Fruit fly (Drosophila melanogaster) whole organism, embryonic: ENCODE results near the gene ATPsynD.
A peak's percentile ranks its signal among the peaks of the same experiment; 100 is the strongest.

ENCODE experiments used
- Antp ChIP-seq: fragments of 200-800 bp; sonication (Bioruptor generic); optimal IDR thresholded peaks from 3 replicates; lab custom pipeline; 2016; ENCODE audit warnings: missing biosample characterization, missing genetic modification characterization
- Asciz ChIP-seq: fragments of 200-800 bp; sonication (Bioruptor generic); optimal IDR thresholded peaks from 2 replicates; lab custom pipeline; 2017; ENCODE audit warnings: missing biosample characterization, mild to moderate bottlenecking, missing genetic modification characterization, missing genetic modification reagents
- B-H1 ChIP-seq: fragments of 200-800 bp; sonication (Bioruptor generic); IDR thresholded peaks from 3 replicates; pipeline ENCODE4 v1.3.6; 2022; ENCODE audit warnings: missing biosample characterization, missing genetic modification characterization
- BEAF-32 ChIP-seq: fragments of 200-800 bp; sonication (Bioruptor generic); optimal IDR thresholded peaks from 3 replicates; lab custom pipeline; 2017; ENCODE audit warnings: missing biosample characterization, missing genetic modification characterization, mild to moderate bottlenecking, moderate library complexity, missing genetic modification reagents
- CG10979 ChIP-seq: fragments of 200-800 bp; sonication (Bioruptor generic); optimal IDR thresholded peaks from 2 replicates; lab custom pipeline; 2018; ENCODE audit warnings: missing biosample characterization, mild to moderate bottlenecking, missing genetic modification characterization, moderate library complexity
- CG11456 ChIP-seq: fragments of 200-800 bp; sonication (Bioruptor generic); IDR thresholded peaks from 3 replicates; pipeline ENCODE4 v1.3.6; 2022; ENCODE audit warnings: missing biosample characterization, missing genetic modification characterization
- CG1233 ChIP-seq: fragments of 200-800 bp; sonication (Bioruptor generic); optimal IDR thresholded peaks from 4 replicates; lab custom pipeline; 2018; ENCODE audit warnings: missing biosample characterization, mild to moderate bottlenecking, missing genetic modification characterization
- CG14710 ChIP-seq: fragments of 200-800 bp; sonication (Bioruptor generic); optimal IDR thresholded peaks from 3 replicates; lab custom pipeline; 2019; ENCODE audit warnings: missing biosample characterization, mild to moderate bottlenecking, missing genetic modification characterization, moderate library complexity
- CG18619 ChIP-seq: fragments of 200-800 bp; sonication (Bioruptor generic); optimal IDR thresholded peaks from 3 replicates; lab custom pipeline; 2017; ENCODE audit warnings: missing biosample characterization, mild to moderate bottlenecking, missing genetic modification characterization
- CG2116 ChIP-seq: fragments of 200-800 bp; sonication (Bioruptor generic); optimal IDR thresholded peaks from 3 replicates; lab custom pipeline; 2018; ENCODE audit warnings: missing biosample characterization, mild to moderate bottlenecking, missing genetic modification characterization
- CG3838 ChIP-seq: fragments of 200-800 bp; sonication (Bioruptor generic); optimal IDR thresholded peaks from 3 replicates; lab custom pipeline; 2016; ENCODE audit warnings: missing biosample characterization, missing genetic modification characterization
- CG5180 ChIP-seq: fragments of 200-800 bp; sonication (Bioruptor generic); optimal IDR thresholded peaks from 3 replicates; lab custom pipeline; 2017; ENCODE audit warnings: missing biosample characterization, missing genetic modification characterization, mild to moderate bottlenecking, moderate library complexity, missing genetic modification reagents
- CG6254 ChIP-seq: fragments of 200-800 bp; sonication (Bioruptor generic); optimal IDR thresholded peaks from 3 replicates; lab custom pipeline; 2017; ENCODE audit warnings: mild to moderate bottlenecking, missing biosample characterization, missing genetic modification reagents, missing genetic modification characterization
- CG6683 ChIP-seq: fragments of 200-800 bp; sonication (Bioruptor generic); optimal IDR thresholded peaks from 2 replicates; lab custom pipeline; 2017; ENCODE audit warnings: missing biosample characterization, mild to moderate bottlenecking, missing genetic modification characterization, missing genetic modification reagents
- CG8290 ChIP-seq, 3 experiments: fragments of 200-800 bp; sonication (Bioruptor generic); optimal IDR thresholded peaks; 2 replicates each; lab custom pipeline; 2016 to 2019; ENCODE audit warnings: missing biosample characterization in 3 of 3, missing genetic modification characterization in 3 of 3, mild to moderate bottlenecking in 2 of 3, moderate library complexity in 1 of 3
- CTCF ChIP-seq: fragments of 200-800 bp; sonication (Bioruptor generic); optimal IDR thresholded peaks from 2 replicates; lab custom pipeline; 2017; ENCODE audit warnings: missing biosample characterization, mild to moderate bottlenecking, missing genetic modification characterization, moderate library complexity
- Chrac-16 ChIP-seq: fragments of 200-800 bp; sonication (Bioruptor generic); optimal IDR thresholded peaks from 3 replicates; lab custom pipeline; 2016; ENCODE audit warnings: missing biosample characterization, missing genetic modification characterization
- Deaf1 ChIP-seq: fragments of 200-800 bp; optimal IDR thresholded peaks from 3 replicates; lab custom pipeline; 2019; ENCODE audit warnings: missing biosample characterization, mild to moderate bottlenecking, missing genetic modification characterization, moderate library complexity
- Eip74EF ChIP-seq, 2 experiments: fragments of 200-800 bp in 1 of 2; fragments of >200 bp in 1 of 2; sonication (Bioruptor generic) in 1 of 2; optimal IDR thresholded peaks; 2 replicates each; lab custom pipeline; 2017 to 2019; ENCODE audit warnings: missing biosample characterization in 2 of 2, missing genetic modification characterization in 2 of 2, mild to moderate bottlenecking in 1 of 2, moderate library complexity in 1 of 2
- HHEX ChIP-seq: fragments of 200-800 bp; sonication (Bioruptor generic); optimal IDR thresholded peaks from 3 replicates; lab custom pipeline; 2017; ENCODE audit warnings: missing biosample characterization, mild to moderate bottlenecking, missing genetic modification characterization, missing genetic modification reagents
- MTF-1 ChIP-seq: fragments of 200-800 bp; sonication (Bioruptor generic); optimal IDR thresholded peaks from 2 replicates; lab custom pipeline; 2018; ENCODE audit warnings: missing biosample characterization, mild to moderate bottlenecking, missing genetic modification characterization, borderline replicate concordance
- NC2α ChIP-seq: fragments of 200-800 bp; sonication (Bioruptor generic); optimal IDR thresholded peaks from 2 replicates; lab custom pipeline; 2016; ENCODE audit warnings: missing biosample characterization, missing genetic modification characterization
- NFAT ChIP-seq: fragments of 200-800 bp; sonication (Bioruptor generic); IDR thresholded peaks from 2 replicates; pipeline ENCODE4 v1.3.6; 2022; ENCODE audit warnings: missing biosample characterization, missing genetic modification characterization
- Neu2 ChIP-seq: fragments of 200-800 bp; sonication (Bioruptor generic); optimal IDR thresholded peaks from 3 replicates; lab custom pipeline; 2016; ENCODE audit warnings: missing biosample characterization, missing genetic modification characterization, borderline replicate concordance
- Nf-YC ChIP-seq: fragments of 200-800 bp; optimal IDR thresholded peaks from 3 replicates; lab custom pipeline; 2019; ENCODE audit warnings: missing biosample characterization, mild to moderate bottlenecking, missing genetic modification characterization, moderate library complexity
- NfI ChIP-seq: fragments of 200-800 bp; sonication (Bioruptor generic); optimal IDR thresholded peaks from 3 replicates; lab custom pipeline; 2018; ENCODE audit warnings: missing biosample characterization, mild to moderate bottlenecking, missing genetic modification characterization, moderate library complexity
- Oaz ChIP-seq: fragments of 200-800 bp; sonication (Bioruptor generic); IDR thresholded peaks from 2 replicates; pipeline ENCODE4 v1.3.6; 2022; ENCODE audit warnings: missing biosample characterization, missing genetic modification characterization
- Rfx ChIP-seq: fragments of 200-800 bp; sonication (Bioruptor generic); IDR thresholded peaks from 2 replicates; pipeline ENCODE4 v1.3.6; 2022; ENCODE audit warnings: missing biosample characterization, missing genetic modification characterization
- Sox100B ChIP-seq: fragments of 200-800 bp; sonication (Bioruptor generic); optimal IDR thresholded peaks from 3 replicates; lab custom pipeline; 2018; ENCODE audit warnings: missing biosample characterization, mild to moderate bottlenecking, missing genetic modification characterization
- Sox102F ChIP-seq: fragments of 200-800 bp; sonication (Bioruptor generic); optimal IDR thresholded peaks from 2 replicates; lab custom pipeline; 2018; ENCODE audit warnings: missing biosample characterization, mild to moderate bottlenecking, missing genetic modification characterization, moderate library complexity
- Spps ChIP-seq: fragments of 200-800 bp; sonication (Bioruptor generic); optimal IDR thresholded peaks from 2 replicates; lab custom pipeline; 2018; ENCODE audit warnings: missing biosample characterization, mild to moderate bottlenecking, missing genetic modification characterization
- caup ChIP-seq: fragments of 200-800 bp; sonication (Bioruptor generic); optimal IDR thresholded peaks from 3 replicates; lab custom pipeline; 2017; ENCODE audit warnings: missing biosample characterization, mild to moderate bottlenecking, missing genetic modification characterization, moderate library complexity; ENCODE audit not compliant: severe bottlenecking
- cwo ChIP-seq: fragments of 200-800 bp; sonication (Bioruptor generic); optimal IDR thresholded peaks from 3 replicates; lab custom pipeline; 2017; ENCODE audit warnings: missing biosample characterization, missing genetic modification characterization, mild to moderate bottlenecking, moderate library complexity, missing genetic modification reagents
- danr ChIP-seq: fragments of 200-800 bp; sonication (Bioruptor generic); IDR thresholded peaks from 2 replicates; pipeline ENCODE4 v1.3.6; 2022; ENCODE audit warnings: missing biosample characterization, missing genetic modification characterization
- dmrt11E ChIP-seq: fragments of 200-800 bp; sonication (Bioruptor generic); optimal IDR thresholded peaks from 3 replicates; lab custom pipeline; 2018; ENCODE audit warnings: missing biosample characterization, mild to moderate bottlenecking, missing genetic modification characterization, moderate library complexity
- dmrt99B ChIP-seq: fragments of 200-800 bp; sonication (Bioruptor generic); optimal IDR thresholded peaks from 2 replicates; lab custom pipeline; 2018; ENCODE audit warnings: missing biosample characterization, mild to moderate bottlenecking, missing genetic modification characterization, moderate library complexity
- eve ChIP-seq, 2 experiments: fragments of >200 bp; optimal IDR thresholded peaks; 2 replicates each; lab custom pipeline; 2017; ENCODE audit warnings: missing biosample characterization in 2 of 2, missing genetic modification characterization in 2 of 2
- gem ChIP-seq: fragments of 200-800 bp; sonication (Bioruptor generic); optimal IDR thresholded peaks from 2 replicates; lab custom pipeline; 2019; ENCODE audit warnings: missing biosample characterization, mild to moderate bottlenecking, missing genetic modification characterization, moderate library complexity
- luna ChIP-seq: fragments of 200-800 bp; sonication (Bioruptor generic); optimal IDR thresholded peaks from 2 replicates; lab custom pipeline; 2016; ENCODE audit warnings: missing biosample characterization, missing genetic modification characterization
- mirr ChIP-seq: fragments of 200-800 bp; sonication (Bioruptor generic); optimal IDR thresholded peaks from 3 replicates; lab custom pipeline; 2018; ENCODE audit warnings: missing biosample characterization, mild to moderate bottlenecking, missing genetic modification characterization
- nmo ChIP-seq: fragments of 200-800 bp; sonication (Bioruptor generic); optimal IDR thresholded peaks from 2 replicates; lab custom pipeline; 2018; ENCODE audit warnings: missing biosample characterization, mild to moderate bottlenecking, missing genetic modification characterization, moderate library complexity
- oc ChIP-seq: fragments of 200-800 bp; sonication (Bioruptor generic); optimal IDR thresholded peaks from 2 replicates; lab custom pipeline; 2018; ENCODE audit warnings: missing biosample characterization, mild to moderate bottlenecking, missing genetic modification characterization, moderate library complexity
- pita ChIP-seq: fragments of 200-800 bp; sonication (Bioruptor generic); optimal IDR thresholded peaks from 2 replicates; lab custom pipeline; 2017; ENCODE audit warnings: missing biosample characterization, mild to moderate bottlenecking, missing genetic modification characterization
- repo ChIP-seq: fragments of 200-800 bp; sonication (Bioruptor generic); optimal IDR thresholded peaks from 2 replicates; lab custom pipeline; 2016; ENCODE audit warnings: missing biosample characterization, missing genetic modification characterization
- ro ChIP-seq: fragments of 200-800 bp; sonication (Bioruptor generic); IDR thresholded peaks from 2 replicates; pipeline ENCODE4 v1.3.6; 2022; ENCODE audit warnings: missing biosample characterization, missing genetic modification characterization
- sqz ChIP-seq: fragments of 200-800 bp; sonication (Bioruptor generic); optimal IDR thresholded peaks from 3 replicates; lab custom pipeline; 2018; ENCODE audit warnings: missing biosample characterization, mild to moderate bottlenecking, missing genetic modification characterization
- zen ChIP-seq: fragments of 200-800 bp; sonication (Bioruptor generic); optimal IDR thresholded peaks from 3 replicates; lab custom pipeline; 2018; ENCODE audit warnings: missing biosample characterization, mild to moderate bottlenecking, missing genetic modification characterization, moderate library complexity

Gene ATPsynD

DNA sequence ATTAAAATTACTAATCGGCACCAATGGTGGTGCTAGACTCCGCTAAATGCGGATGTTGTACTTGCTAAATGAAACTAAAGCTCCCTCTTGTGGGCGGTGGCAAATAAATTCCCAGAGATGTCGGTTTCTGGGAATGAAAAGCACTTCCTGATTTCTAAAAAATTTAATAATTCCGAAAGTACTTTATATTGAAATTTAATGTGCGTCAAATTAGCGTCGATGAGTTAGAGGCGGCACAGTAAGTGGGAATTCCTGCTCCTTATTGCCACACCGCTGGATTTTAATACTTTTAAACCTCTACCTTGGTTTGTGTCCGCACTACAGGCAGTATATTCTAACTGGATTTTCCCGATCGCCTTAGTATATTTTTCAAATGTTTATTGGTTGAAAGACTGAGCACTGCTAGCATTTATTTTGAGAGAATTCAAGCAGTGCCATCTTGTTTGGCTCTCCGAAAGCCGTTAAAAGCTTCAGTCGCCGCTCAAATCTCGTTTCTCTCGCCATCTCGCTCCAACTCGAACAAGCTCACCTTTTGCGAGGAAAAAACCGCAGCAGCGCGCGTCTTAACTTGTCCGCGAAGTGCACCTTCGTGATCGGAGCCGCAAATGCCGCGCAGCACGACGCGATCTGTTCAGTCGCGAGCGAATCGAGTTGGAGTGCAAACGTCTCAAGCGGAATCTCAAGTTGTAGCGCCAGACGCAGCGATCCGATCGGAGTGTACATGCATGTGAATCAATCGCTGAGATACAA lies 1.7 kb downstream of the ATPsynD start, which contains the start of gene CG6040 (continued):
- peak in 1 of 2 experiments; percentile 91 for TF ChIP-seq eve (GFP tag; optimal IDR thresholded peaks at IDR 0.05; lab: Kevin White, UChicago)
- peak; percentile 52 for TF ChIP-seq dmrt11E (tag; lab: Kevin White, UChicago)
- peak; percentile 52 for TF ChIP-seq Antp
- peak; percentile 10 for TF ChIP-seq CG3838 (GFP tag; lab: Kevin White, UChicago)
- TF ChIP-seq ro (GFP tag; lab: Robert Waterston, UW), result no peak
- peak; percentile 34 for TF ChIP-seq CG18619 (GFP tag; lab: Kevin White, UChicago)
- peak; percentile 36 for TF ChIP-seq CG1233 (GFP tag; lab: Kevin White, UChicago)
- peak; percentile 69 for TF ChIP-seq CG2116
- TF ChIP-seq NFAT (GFP tag; lab: Robert Waterston, UW), result peak; percentile 40; the same call in 1 of the 2 replicates
- TF ChIP-seq Sox100B (GFP tag; lab: Kevin White, UChicago), result peak; percentile 24
- peak; percentile 39 for TF ChIP-seq repo (GFP tag; lab: Kevin White, UChicago)
- TF ChIP-seq CG6254 (GFP tag; lab: Kevin White, UChicago), result peak; percentile 30
- TF ChIP-seq nmo, result peak; percentile 83
- TF ChIP-seq mirr (GFP tag; lab: Kevin White, UChicago), result no peak
- TF ChIP-seq MTF-1 (GFP tag; lab: Kevin White, UChicago), result peak; percentile 37
- TF ChIP-seq Nf-YC (tag; lab: Kevin White, UChicago), result peak; percentile 24
- peak; percentile 46 for TF ChIP-seq luna (GFP tag; lab: Kevin White, UChicago)
- peak; percentile 32 for TF ChIP-seq Sox102F (GFP tag; lab: Kevin White, UChicago)
- no peak for TF ChIP-seq sqz (GFP tag; lab: Kevin White, UChicago)
- TF ChIP-seq NC2α (GFP tag; lab: Kevin White, UChicago), result peak; percentile 38
- peak; percentile 92 for TF ChIP-seq pita (GFP tag; lab: Kevin White, UChicago)
- peak; percentile 8; the same call in 1 of the 2 replicates for TF ChIP-seq danr
- TF ChIP-seq dmrt99B (tag; lab: Kevin White, UChicago), result peak; percentile 9
- TF ChIP-seq oc (tag; lab: Kevin White, UChicago), result peak; percentile 54
- peak; percentile 62 for TF ChIP-seq Rfx (GFP tag; lab: Robert Waterston, UW)
- TF ChIP-seq CG5180 (GFP tag; lab: Kevin White, UChicago), result peak; percentile 46
- TF ChIP-seq cwo (GFP tag; lab: Kevin White, UChicago), result no peak
- peak; percentile 78 for TF ChIP-seq CG14710 (tag; lab: Kevin White, UChicago)
- TF ChIP-seq CTCF (GFP tag; lab: Kevin White, UChicago), result peak; percentile 95
- TF ChIP-seq CG10979 (tag; lab: Kevin White, UChicago), result peak; percentile 36
- TF ChIP-seq zen (tag; lab: Kevin White, UChicago), result peak; percentile 40
- no peak for TF ChIP-seq Asciz (GFP tag; lab: Kevin White, UChicago)
- TF ChIP-seq Oaz (GFP tag; lab: Robert Waterston, UW), result no peak
- peak; percentile 59 for TF ChIP-seq Chrac-16 (GFP tag; lab: Kevin White, UChicago)
- TF ChIP-seq CG11456 (GFP tag; lab: Robert Waterston, UW), result peak; percentile 66; the same call in 2 of the 3 replicates
- TF ChIP-seq Eip74EF (GFP tag; optimal IDR thresholded peaks at IDR 0.05; lab: Kevin White, UChicago), result peak in 1 of 2 experiments; percentile 13
- peak; percentile 40 for TF ChIP-seq gem
- TF ChIP-seq Spps (tag; lab: Kevin White, UChicago), result no peak
- TF ChIP-seq CG8290 (GFP tag; optimal IDR thresholded peaks at IDR 0.05; lab: Kevin White, UChicago), result peak; percentile 63
- peak in 1 of 2 experiments; percentile 28 for TF ChIP-seq CG8290 (tag; optimal IDR thresholded peaks at IDR 0.05; lab: Kevin White, UChicago)
- peak; percentile 42 for TF ChIP-seq HHEX (GFP tag; lab: Kevin White, UChicago)
- TF ChIP-seq Deaf1 (tag; lab: Kevin White, UChicago), result peak; percentile 95
- TF ChIP-seq caup, result peak; percentile 34
- TF ChIP-seq B-H1 (GFP tag; lab: Robert Waterston, UW), result no peak
- TF ChIP-seq CG6683 (GFP tag; lab: Kevin White, UChicago), result no peak
- TF ChIP-seq Neu2 (GFP tag; lab: Kevin White, UChicago), result peak; percentile 91
- TF ChIP-seq NfI (GFP tag; lab: Kevin White, UChicago), result peak; percentile 49
- peak; percentile 52 for TF ChIP-seq BEAF-32 (GFP tag; lab: Kevin White, UChicago)
